Fruit fly (Drosophila melanogaster) whole organism, pupa: Measurements from ENCODE around the gene CG15531.

Experiments
- CG12605 ChIP-seq: fragments of 200-800 bp; sonication (Bioruptor generic); IDR thresholded peaks from 2 replicates; pipeline ENCODE4 v1.3.6; 2022; ENCODE audit warnings: missing biosample characterization, missing genetic modification characterization
- CG13204 ChIP-seq: fragments of 200-800 bp; sonication (Bioruptor generic); optimal IDR thresholded peaks from 2 replicates; lab custom pipeline; 2018; ENCODE audit warnings: missing biosample characterization, mild to moderate bottlenecking, missing genetic modification characterization, moderate library complexity
- CG14655 ChIP-seq: fragments of 200-800 bp; sonication (Bioruptor generic); optimal IDR thresholded peaks from 3 replicates; lab custom pipeline; 2017; ENCODE audit warnings: mild to moderate bottlenecking, missing biosample characterization, missing genetic modification reagents, missing genetic modification characterization
- CG15710 ChIP-seq: fragments of 200-800 bp; sonication (Bioruptor generic); optimal IDR thresholded peaks from 2 replicates; lab custom pipeline; 2018; ENCODE audit warnings: missing biosample characterization, mild to moderate bottlenecking, missing genetic modification characterization, moderate library complexity
- CG32121 ChIP-seq: fragments of 200-800 bp; sonication (Bioruptor generic); IDR thresholded peaks from 2 replicates; pipeline ENCODE4 v1.3.6; 2022; ENCODE audit warnings: missing biosample characterization, missing genetic modification characterization
- CG4496 ChIP-seq: fragments of 200-800 bp; sonication (Bioruptor generic); IDR thresholded peaks from 3 replicates; pipeline ENCODE4 v1.3.6; 2022; ENCODE audit warnings: missing biosample characterization, missing genetic modification characterization
- D1 ChIP-seq: fragments of 200-800 bp; sonication (Bioruptor generic); optimal IDR thresholded peaks from 2 replicates; lab custom pipeline; 2018; ENCODE audit warnings: missing biosample characterization, mild to moderate bottlenecking, missing genetic modification characterization, moderate library complexity
- EcR ChIP-seq: fragments of 200-800 bp; sonication (Bioruptor generic); optimal IDR thresholded peaks from 3 replicates; lab custom pipeline; 2019; ENCODE audit warnings: missing biosample characterization, missing genetic modification characterization, mild to moderate bottlenecking, moderate library complexity, missing genetic modification reagents
- Ets98B ChIP-seq: fragments of 200-800 bp; sonication (Bioruptor generic); IDR thresholded peaks from 2 replicates; pipeline ENCODE4 v1.3.6; 2022; ENCODE audit warnings: missing biosample characterization, missing genetic modification characterization
- Pif1B ChIP-seq: fragments of 200-800 bp; sonication (Bioruptor generic); optimal IDR thresholded peaks from 3 replicates; lab custom pipeline; 2016; ENCODE audit warnings: missing biosample characterization, missing genetic modification characterization
- Snoo ChIP-seq: fragments of 200-800 bp; sonication (Bioruptor generic); optimal IDR thresholded peaks from 3 replicates; lab custom pipeline; 2017; ENCODE audit warnings: missing biosample characterization, mild to moderate bottlenecking, missing genetic modification characterization, inconsistent platforms
- gl ChIP-seq: fragments of 200-800 bp; sonication (Bioruptor generic); optimal IDR thresholded peaks from 2 replicates; lab custom pipeline; 2018; ENCODE audit warnings: missing biosample characterization, mild to moderate bottlenecking, missing genetic modification characterization
- rn ChIP-seq: fragments of 200-800 bp; sonication (Bioruptor generic); IDR thresholded peaks from 2 replicates; pipeline ENCODE4 v1.3.6; 2022; ENCODE audit warnings: missing biosample characterization, missing genetic modification characterization

DNA sequence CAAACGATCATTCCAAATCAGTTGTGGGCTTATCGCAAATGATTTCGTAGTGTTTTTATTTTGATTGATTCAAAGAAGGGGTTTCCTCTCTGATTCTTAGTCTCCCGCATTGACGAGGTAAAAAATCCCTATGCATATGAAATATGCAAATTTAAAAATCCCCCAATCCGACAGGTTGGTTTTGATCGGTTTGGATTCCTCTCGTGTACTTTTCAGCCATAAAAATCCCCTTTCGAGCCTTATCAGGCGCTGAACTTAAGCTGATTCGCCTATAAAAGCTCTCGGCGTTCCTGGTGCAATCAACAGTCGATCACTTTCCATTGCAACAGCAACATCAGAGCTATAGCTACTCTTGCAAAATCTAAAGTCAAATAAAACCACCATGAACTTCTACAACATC lies 15.8 kb upstream of the CG15531 start, which contains the start of gene CecA2:
- TF ChIP-seq CG13204 (GFP tag; lab: Kevin White, UChicago) = no peak
- TF ChIP-seq Pif1B (GFP tag; lab: Kevin White, UChicago) = no peak
- TF ChIP-seq CG15710 = no peak
- no peak for TF ChIP-seq EcR (GFP tag; lab: Kevin White, UChicago)
- no peak for TF ChIP-seq rn (GFP tag; lab: Robert Waterston, UW)
- no peak for TF ChIP-seq CG14655 (GFP tag; lab: Kevin White, UChicago)
- TF ChIP-seq gl (tag; lab: Kevin White, UChicago) = no peak
- TF ChIP-seq Snoo (tag; lab: Kevin White, UChicago) = no peak
- TF ChIP-seq Ets98B (GFP tag; lab: Robert Waterston, UW) = no peak
- TF ChIP-seq D1 = no peak
- TF ChIP-seq CG12605 (GFP tag; lab: Robert Waterston, UW) = no peak
- TF ChIP-seq CG4496 (GFP tag; lab: Robert Waterston, UW) = no peak
- no peak for TF ChIP-seq CG32121 (GFP tag; lab: Robert Waterston, UW)
